Fruit fly (Drosophila melanogaster): ENCODE measurements around the gene Rpt2.

dm6 chr3R:23902557-23902956 is 28.8 kb downstream of the Rpt2 start:
- TF ChIP-seq usp (GFP tag; optimal IDR thresholded peaks at IDR 0.05), result no peak
- TF ChIP-seq Jra (GFP tag; optimal IDR thresholded peaks at IDR 0.05), result no peak
- no peak for TF ChIP-seq fru (GFP tag; optimal IDR thresholded peaks at IDR 0.05)
- TF ChIP-seq pan (optimal IDR thresholded peaks at IDR 0.05), result no peak
- no peak for TF ChIP-seq Dfd (GFP tag; optimal IDR thresholded peaks at IDR 0.05)
- TF ChIP-seq N (GFP tag; optimal IDR thresholded peaks at IDR 0.05), result no peak
